Fruit fly (Drosophila melanogaster): ENCODE results near the gene TwdlN.

TwdlN gene

DNA sequence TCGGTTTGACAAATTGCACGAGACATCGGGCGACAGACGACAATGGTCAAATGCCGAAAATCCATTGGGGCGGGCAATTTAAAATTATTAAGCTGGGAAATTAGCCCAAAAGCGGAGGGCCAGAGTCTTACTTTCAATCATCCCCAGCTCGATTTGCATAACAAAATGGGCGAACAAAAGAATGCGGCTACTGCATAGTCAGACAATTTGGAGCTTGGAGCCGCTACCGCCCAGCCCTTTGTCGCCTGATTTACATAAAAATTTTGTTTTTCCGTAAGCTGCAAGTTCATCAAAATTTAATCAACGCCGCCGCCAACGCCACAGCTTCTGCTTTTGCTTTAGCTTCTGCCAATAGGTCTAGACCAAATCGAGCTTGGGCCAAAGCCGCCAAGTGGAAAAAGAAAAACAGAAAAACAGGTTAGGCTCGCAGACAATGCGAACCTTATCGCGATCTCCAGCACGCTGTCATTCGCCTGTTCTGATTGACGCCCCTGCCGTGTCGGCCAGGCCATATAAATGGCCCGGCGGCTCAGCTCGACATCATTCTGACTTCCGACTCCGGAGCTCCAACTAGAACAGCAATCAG lies at the start of gene TwdlN:
TwdlN (plus strand) TSS at position 536 of the 586 bp plus-strand sequence.
- TF ChIP-seq EcR (GFP tag; optimal IDR thresholded peaks at IDR 0.05): no peak
- no peak for TF ChIP-seq pan (optimal IDR thresholded peaks at IDR 0.05)
- TF ChIP-seq Dll (optimal IDR thresholded peaks at IDR 0.05): no peak
- TF ChIP-seq usp (GFP tag; optimal IDR thresholded peaks at IDR 0.05): no peak
- TF ChIP-seq psq (optimal IDR thresholded peaks at IDR 0.05): no peak
- no peak for TF ChIP-seq CG8478 (optimal IDR thresholded peaks at IDR 0.05)

DNA sequence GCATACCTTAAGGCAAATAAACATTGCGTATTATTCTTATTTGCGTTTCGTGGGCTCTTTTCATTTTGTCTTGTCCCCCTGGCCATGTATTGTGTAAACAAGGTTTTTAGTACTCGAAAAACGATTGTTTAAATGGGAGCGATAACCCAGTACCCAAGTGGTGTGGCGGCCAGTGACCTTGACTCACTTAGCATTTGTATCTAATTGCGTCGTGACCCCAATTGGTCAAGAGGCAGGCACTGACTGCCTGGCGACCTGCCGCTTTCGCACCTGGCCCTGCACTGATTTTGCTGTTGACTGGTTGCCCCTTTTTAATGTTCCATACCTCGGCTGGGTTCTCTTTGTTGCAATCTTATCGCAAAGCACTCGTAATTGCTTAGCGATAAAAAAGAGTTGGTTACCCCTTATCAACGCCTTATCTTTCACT lies 43.5 kb upstream of the TwdlN start:
- TF ChIP-seq Dll (optimal IDR thresholded peaks at IDR 0.05): no peak
- no peak for TF ChIP-seq usp (GFP tag; optimal IDR thresholded peaks at IDR 0.05)
- TF ChIP-seq EcR (GFP tag; optimal IDR thresholded peaks at IDR 0.05): peak in 1 of 2 experiments; percentile 14
- TF ChIP-seq psq (optimal IDR thresholded peaks at IDR 0.05): no peak

DNA sequence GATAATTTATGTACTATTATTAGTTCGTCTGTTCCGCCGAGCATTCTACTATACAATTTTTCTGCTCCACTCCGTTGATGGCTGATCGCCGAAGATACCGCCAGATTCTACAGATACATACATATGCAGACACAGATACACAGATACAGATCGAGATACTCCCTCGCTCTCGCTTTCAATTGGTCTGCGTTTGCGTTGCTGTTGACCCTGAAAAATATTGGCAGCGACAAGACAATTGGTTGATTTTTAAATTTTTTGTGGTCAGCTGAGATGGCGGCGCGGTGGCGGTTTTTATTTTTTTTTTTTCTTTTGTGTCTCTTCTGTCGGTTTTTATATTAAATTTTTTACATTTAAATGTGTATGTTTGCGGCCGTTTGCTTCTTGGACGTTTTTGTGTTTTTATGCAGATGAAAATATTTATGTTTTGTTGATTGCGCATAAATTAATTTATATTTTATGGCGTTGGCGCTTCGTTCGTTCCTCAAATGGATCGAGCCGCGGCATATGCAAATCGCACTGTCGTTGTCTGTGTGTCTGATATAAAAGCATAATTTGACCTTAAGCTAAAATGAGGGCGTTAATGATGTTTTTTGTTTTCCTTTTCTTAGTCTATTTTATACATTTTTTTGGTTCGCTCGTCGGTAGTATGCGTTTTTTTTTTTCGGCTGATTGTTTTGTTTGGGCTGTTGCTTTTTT lies 37.7 kb upstream of the TwdlN start:
- TF ChIP-seq CG8478 (optimal IDR thresholded peaks at IDR 0.05) (no peak), EcR (GFP tag; optimal IDR thresholded peaks at IDR 0.05) (no peak), usp (GFP tag; optimal IDR thresholded peaks at IDR 0.05) (no peak), Dll (optimal IDR thresholded peaks at IDR 0.05) (no peak), pan (optimal IDR thresholded peaks at IDR 0.05) (no peak), psq (optimal IDR thresholded peaks at IDR 0.05) (no peak)

DNA sequence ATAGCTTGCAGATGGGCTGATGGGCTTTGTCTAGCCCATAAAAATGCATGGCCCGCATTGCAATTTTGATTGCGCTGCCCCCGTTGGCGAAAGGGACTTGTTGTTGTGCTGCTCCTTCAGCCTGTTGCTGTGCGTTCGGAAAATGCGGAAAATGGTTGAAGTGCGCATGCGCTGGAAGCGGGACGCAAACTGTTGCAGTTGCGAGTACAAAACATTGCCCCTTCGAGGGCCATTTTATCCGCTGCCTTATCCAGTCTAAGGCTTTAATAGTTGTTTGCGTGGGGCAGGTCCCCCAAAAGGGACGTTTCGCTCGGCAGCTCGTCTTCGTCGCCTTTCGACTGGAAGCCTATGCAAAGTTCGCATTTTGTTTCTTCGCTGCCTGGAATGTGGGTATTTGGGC lies 25.2 kb upstream of the TwdlN start:
- TF ChIP-seq EcR (GFP tag; optimal IDR thresholded peaks at IDR 0.05) (no peak), Dll (optimal IDR thresholded peaks at IDR 0.05) (no peak), CG8478 (optimal IDR thresholded peaks at IDR 0.05) (no peak), psq (optimal IDR thresholded peaks at IDR 0.05) (no peak), usp (GFP tag; optimal IDR thresholded peaks at IDR 0.05) (no peak), pan (optimal IDR thresholded peaks at IDR 0.05) (no peak)

DNA sequence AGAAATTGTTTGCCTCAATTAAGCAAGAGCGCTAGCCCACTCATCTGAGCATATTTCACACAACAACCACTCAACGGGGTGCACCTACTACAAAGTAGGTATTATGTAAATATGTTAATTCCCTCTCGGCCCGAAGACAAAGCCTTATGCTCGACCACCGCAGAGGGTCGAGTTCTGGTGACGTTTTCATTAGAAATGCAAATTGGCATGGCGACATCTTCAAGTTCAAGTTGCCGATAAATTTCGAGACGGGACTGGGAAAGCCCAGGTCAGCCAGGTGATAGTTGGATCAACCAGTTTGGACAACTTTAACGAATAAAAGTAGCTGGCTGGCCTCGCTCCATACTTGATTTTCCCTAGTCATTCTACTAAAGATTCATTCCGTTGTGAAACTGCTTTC lies 16.2 kb upstream of the TwdlN start:
- no peak for TF ChIP-seq Dll (optimal IDR thresholded peaks at IDR 0.05)
- no peak for TF ChIP-seq psq (optimal IDR thresholded peaks at IDR 0.05)
- TF ChIP-seq EcR (GFP tag; optimal IDR thresholded peaks at IDR 0.05): no peak
- no peak for TF ChIP-seq usp (GFP tag; optimal IDR thresholded peaks at IDR 0.05)
- TF ChIP-seq CG8478 (optimal IDR thresholded peaks at IDR 0.05): no peak
- TF ChIP-seq pan (optimal IDR thresholded peaks at IDR 0.05): no peak

DNA sequence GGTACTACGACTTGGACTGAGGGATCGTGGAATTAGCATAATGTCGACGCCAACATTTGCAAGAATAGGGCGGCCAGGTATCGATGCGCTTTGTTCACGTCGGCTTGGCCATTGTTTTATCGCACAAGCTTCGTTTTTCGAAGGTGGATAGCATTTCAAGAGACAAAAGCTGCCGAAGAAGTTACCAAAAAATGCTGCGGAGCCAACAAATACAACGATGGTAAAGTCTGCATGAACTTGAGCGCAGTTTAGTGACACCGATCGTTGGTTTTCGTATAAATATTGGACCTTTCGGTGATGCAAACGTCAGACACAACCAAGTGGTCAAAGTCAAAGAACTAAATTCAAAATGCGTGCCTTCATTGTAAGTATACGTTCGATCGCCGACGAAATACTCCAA lies 12.9 kb upstream of the TwdlN start, which contains the start of gene TwdlM:
TwdlM (plus strand) TSS at position 301 of the 400 bp plus-strand sequence.
- no peak for TF ChIP-seq psq (optimal IDR thresholded peaks at IDR 0.05)
- TF ChIP-seq usp (GFP tag; optimal IDR thresholded peaks at IDR 0.05): no peak
- no peak for TF ChIP-seq CG8478 (optimal IDR thresholded peaks at IDR 0.05)
- TF ChIP-seq pan (optimal IDR thresholded peaks at IDR 0.05): no peak
- no peak for TF ChIP-seq Dll (optimal IDR thresholded peaks at IDR 0.05)
- no peak for TF ChIP-seq EcR (GFP tag; optimal IDR thresholded peaks at IDR 0.05)

DNA sequence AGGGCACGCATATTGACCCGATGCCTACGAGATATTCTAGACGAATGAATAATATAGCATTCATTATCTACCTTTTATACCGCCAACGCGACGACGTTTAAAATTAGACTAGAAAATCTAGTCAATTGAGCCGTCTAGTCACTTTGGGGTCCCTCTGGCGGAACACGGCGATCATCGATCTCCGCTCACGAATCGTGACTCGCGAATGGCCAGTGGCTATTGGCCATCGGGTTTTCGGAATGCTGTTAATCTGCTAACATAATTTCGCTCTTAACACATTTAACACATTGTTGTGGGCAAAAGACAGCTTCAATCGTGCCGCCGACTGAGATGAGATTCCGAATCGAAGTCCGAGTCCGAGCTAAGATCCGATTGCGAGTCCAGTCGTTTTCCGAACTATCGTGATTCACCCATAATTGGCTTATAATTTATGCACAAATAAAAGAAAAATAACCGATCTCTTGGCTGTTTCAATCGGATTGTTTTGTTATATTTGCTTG lies 10.3 kb upstream of the TwdlN start, which contains the start of gene TwdlP:
TwdlP (minus strand) TSS at position 51 of the 500 bp plus-strand sequence.
- no peak for TF ChIP-seq Dll (optimal IDR thresholded peaks at IDR 0.05)
- no peak for TF ChIP-seq usp (GFP tag; optimal IDR thresholded peaks at IDR 0.05)
- no peak for TF ChIP-seq psq (optimal IDR thresholded peaks at IDR 0.05)
- TF ChIP-seq pan (optimal IDR thresholded peaks at IDR 0.05): no peak
- TF ChIP-seq EcR (GFP tag; optimal IDR thresholded peaks at IDR 0.05): no peak
- no peak for TF ChIP-seq CG8478 (optimal IDR thresholded peaks at IDR 0.05)

DNA sequence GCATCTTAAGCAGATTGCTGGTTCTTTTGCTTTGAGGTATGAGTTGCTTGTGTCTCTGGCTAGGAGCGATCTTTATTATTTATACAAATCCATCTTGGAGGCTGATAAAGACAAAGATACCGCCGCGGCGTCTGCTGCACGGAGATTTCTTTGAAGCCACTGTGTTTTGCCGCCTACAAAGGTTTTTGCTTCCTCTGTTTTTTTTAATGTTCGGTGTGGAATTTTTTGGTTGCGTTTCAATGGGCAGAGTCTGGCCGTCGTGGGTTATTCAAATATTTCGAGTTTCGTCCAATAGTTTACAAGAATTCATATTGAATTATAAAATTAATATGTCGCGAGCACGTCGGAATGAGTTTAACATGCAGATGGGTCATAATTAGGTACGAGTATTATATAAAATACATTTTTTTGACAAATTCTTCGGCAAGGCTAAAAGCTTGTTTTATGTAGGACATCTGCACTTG lies 8.1 kb upstream of the TwdlN start, which contains the start of gene TwdlB:
TwdlB (minus strand) TSS at position 51 of the 464 bp plus-strand sequence.
- no peak for TF ChIP-seq psq (optimal IDR thresholded peaks at IDR 0.05)
- TF ChIP-seq pan (optimal IDR thresholded peaks at IDR 0.05): no peak
- TF ChIP-seq EcR (GFP tag; optimal IDR thresholded peaks at IDR 0.05): no peak
- no peak for TF ChIP-seq Dll (optimal IDR thresholded peaks at IDR 0.05)
- TF ChIP-seq usp (GFP tag; optimal IDR thresholded peaks at IDR 0.05): no peak
- no peak for TF ChIP-seq CG8478 (optimal IDR thresholded peaks at IDR 0.05)

DNA sequence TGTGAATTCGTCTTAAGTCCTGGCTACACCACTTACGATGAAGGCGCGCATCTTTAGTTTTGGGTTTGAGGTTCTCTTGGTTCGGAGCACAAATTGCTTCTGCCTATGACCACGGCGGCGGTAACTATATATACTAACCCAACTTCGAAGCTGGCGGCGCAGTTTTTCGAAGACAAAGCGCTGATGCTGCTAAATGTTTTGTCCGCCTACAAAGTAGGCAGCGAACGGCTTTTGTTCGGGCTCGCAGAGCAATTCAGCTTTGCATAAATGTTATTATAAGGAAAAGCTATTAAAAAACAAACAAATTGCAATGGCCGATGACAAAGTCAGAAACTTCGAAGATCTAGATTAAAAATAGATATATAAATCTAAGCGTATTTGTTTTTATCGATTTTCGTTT lies 6.1 kb upstream of the TwdlN start, which contains the start of gene TwdlL:
TwdlL (minus strand) TSS at position 101 of the 400 bp plus-strand sequence.
- TF ChIP-seq usp (GFP tag; optimal IDR thresholded peaks at IDR 0.05) (no peak), EcR (GFP tag; optimal IDR thresholded peaks at IDR 0.05) (no peak), CG8478 (optimal IDR thresholded peaks at IDR 0.05) (no peak), pan (optimal IDR thresholded peaks at IDR 0.05) (no peak), psq (optimal IDR thresholded peaks at IDR 0.05) (no peak), Dll (optimal IDR thresholded peaks at IDR 0.05) (no peak)

DNA sequence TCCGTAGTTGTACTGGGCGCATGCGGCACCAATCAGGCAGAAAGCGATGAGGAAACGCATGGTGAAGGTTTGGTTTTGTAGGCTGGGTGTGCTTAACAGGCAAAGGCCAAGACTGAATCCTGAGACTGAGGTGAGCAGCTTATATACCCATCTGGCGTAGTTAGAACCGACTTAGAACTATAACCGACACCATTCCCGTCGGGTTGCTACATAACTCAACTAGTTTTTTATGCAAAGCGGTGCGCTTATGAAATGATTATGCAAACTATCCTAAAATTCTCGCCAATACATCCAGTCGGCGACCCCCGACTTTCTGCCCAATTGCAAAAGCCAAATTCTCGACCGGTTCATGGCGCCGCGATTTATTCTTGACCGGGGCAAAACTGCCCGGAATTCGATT lies 5.0 kb upstream of the TwdlN start, which contains the start of gene TwdlO:
TwdlO (minus strand) TSS at position 101 of the 400 bp plus-strand sequence.
- no peak for TF ChIP-seq psq (optimal IDR thresholded peaks at IDR 0.05)
- TF ChIP-seq usp (GFP tag; optimal IDR thresholded peaks at IDR 0.05): no peak
- TF ChIP-seq CG8478 (optimal IDR thresholded peaks at IDR 0.05): no peak
- no peak for TF ChIP-seq EcR (GFP tag; optimal IDR thresholded peaks at IDR 0.05)
- TF ChIP-seq pan (optimal IDR thresholded peaks at IDR 0.05): no peak
- no peak for TF ChIP-seq Dll (optimal IDR thresholded peaks at IDR 0.05)

DNA sequence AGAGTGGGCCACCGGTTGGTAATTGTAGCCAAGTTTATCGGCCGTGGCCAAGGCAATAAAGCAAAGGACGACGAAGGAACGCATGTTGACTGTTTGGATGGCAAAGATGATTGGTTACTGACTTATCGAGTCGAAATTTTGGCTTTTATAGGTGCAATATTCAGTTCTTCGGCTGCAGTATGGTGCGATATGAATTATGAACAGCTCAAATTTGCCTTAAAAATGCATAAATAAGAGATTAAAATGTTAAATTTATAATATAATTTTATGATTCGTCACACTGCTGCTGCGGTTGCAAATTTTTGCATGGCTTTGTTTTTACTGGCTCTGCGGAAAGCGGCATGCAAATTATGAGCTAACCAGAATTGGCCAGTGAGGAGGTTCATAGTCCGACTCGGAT lies 3.0 kb upstream of the TwdlN start, which contains the start of gene TwdlK:
TwdlK (minus strand) TSS at position 101 of the 400 bp plus-strand sequence.
- no peak for TF ChIP-seq EcR (GFP tag; optimal IDR thresholded peaks at IDR 0.05)
- no peak for TF ChIP-seq usp (GFP tag; optimal IDR thresholded peaks at IDR 0.05)
- TF ChIP-seq pan (optimal IDR thresholded peaks at IDR 0.05): no peak
- no peak for TF ChIP-seq psq (optimal IDR thresholded peaks at IDR 0.05)

DNA sequence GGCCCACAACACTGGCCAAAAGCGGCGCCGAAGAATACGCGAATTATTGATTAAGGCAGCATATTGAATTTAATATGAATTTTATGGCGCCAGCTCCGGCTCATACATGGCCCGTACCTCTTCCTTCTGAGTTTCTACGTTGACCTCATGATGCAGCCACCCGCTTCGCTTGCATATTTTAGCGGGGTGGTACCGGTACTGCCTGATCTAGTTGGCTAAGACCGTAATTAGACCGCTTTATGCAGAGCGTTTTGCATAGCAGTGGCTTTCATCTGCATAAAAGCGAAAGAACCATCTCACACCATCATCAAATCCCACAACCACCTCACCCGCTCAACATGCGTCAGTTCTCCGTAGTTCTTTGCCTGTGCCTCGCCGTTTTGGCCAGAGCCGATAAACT lies 2.1 kb upstream of the TwdlN start, which contains the start of gene TwdlJ:
TwdlJ (plus strand) TSS at position 301 of the 400 bp plus-strand sequence.
- TF ChIP-seq psq (optimal IDR thresholded peaks at IDR 0.05) (no peak), Dll (optimal IDR thresholded peaks at IDR 0.05) (no peak), EcR (GFP tag; optimal IDR thresholded peaks at IDR 0.05) (no peak), usp (GFP tag; optimal IDR thresholded peaks at IDR 0.05) (no peak), pan (optimal IDR thresholded peaks at IDR 0.05) (no peak), CG8478 (optimal IDR thresholded peaks at IDR 0.05) (no peak)

Measured in whole organism.